Worm (Caenorhabditis elegans) whole organism, mixed stage, embryonic: ENCODE data around the gene C16A3.5.

Experiments
- bed-3 ChIP-seq: fragments of 200-800 bp; sonication (Bioruptor generic); optimal IDR thresholded peaks from 3 replicates; lab custom pipeline; 2018; ENCODE audit warnings: mild to moderate bottlenecking, missing genetic modification characterization, moderate library complexity, missing compliant biosample characterization
- blmp-1 ChIP-seq: fragments of 150-350 bp; optimal IDR thresholded peaks from 2 replicates; lab custom pipeline; 2014; ENCODE audit warnings: missing biosample characterization, missing genetic modification characterization
- ceh-39 ChIP-seq: fragments of 150-350 bp; optimal IDR thresholded peaks from 2 replicates; lab custom pipeline; 2014; ENCODE audit warnings: missing biosample characterization, missing genetic modification characterization
- ceh-43 ChIP-seq: fragments of 200-800 bp; sonication (Bioruptor generic); optimal IDR thresholded peaks from 2 replicates; lab custom pipeline; 2018; ENCODE audit warnings: mild to moderate bottlenecking, missing genetic modification characterization, moderate library complexity, missing compliant biosample characterization
- ceh-83 ChIP-seq: fragments of 200-800 bp; sonication (Bioruptor generic); optimal IDR thresholded peaks from 2 replicates; lab custom pipeline; 2018; ENCODE audit warnings: mild to moderate bottlenecking, missing genetic modification characterization, missing compliant biosample characterization
- ces-1 ChIP-seq: fragments of 150-350 bp; optimal IDR thresholded peaks from 2 replicates; lab custom pipeline; 2014; ENCODE audit warnings: missing biosample characterization, missing genetic modification reagents, missing genetic modification characterization
- cnd-1 ChIP-seq: fragments of 200-800 bp; sonication (Bioruptor generic); optimal IDR thresholded peaks from 2 replicates; lab custom pipeline; 2018; ENCODE audit warnings: mild to moderate bottlenecking, missing genetic modification characterization, missing compliant biosample characterization
- drap-1 ChIP-seq: fragments of 200-800 bp; sonication (Bioruptor generic); optimal IDR thresholded peaks from 3 replicates; lab custom pipeline; 2018; ENCODE audit warnings: mild to moderate bottlenecking, missing genetic modification characterization, missing compliant biosample characterization
- elt-1 ChIP-seq: sonication (generic microtip); optimal IDR thresholded peaks from 2 replicates; lab custom pipeline; 2017; ENCODE audit warnings: missing genetic modification characterization, mild to moderate bottlenecking, missing compliant biosample characterization, antibody characterized with exemption, moderate library complexity, borderline replicate concordance; ENCODE audit not compliant: insufficient read depth
- elt-3 ChIP-seq: fragments of 150-350 bp; optimal IDR thresholded peaks from 2 replicates; lab custom pipeline; 2014; ENCODE audit warnings: missing biosample characterization, missing genetic modification characterization
- flh-1 ChIP-seq: fragments of 200-800 bp; sonication (Bioruptor generic); optimal IDR thresholded peaks from 2 replicates; lab custom pipeline; 2018; ENCODE audit warnings: mild to moderate bottlenecking, missing genetic modification characterization, moderate library complexity, missing compliant biosample characterization
- ham-2 ChIP-seq: fragments of 200-800 bp; sonication (Bioruptor generic); optimal IDR thresholded peaks from 2 replicates; lab custom pipeline; 2018; ENCODE audit warnings: mild to moderate bottlenecking, missing genetic modification characterization, missing compliant biosample characterization
- hlh-1 ChIP-seq: fragments of 150-350 bp; optimal IDR thresholded peaks from 2 replicates; lab custom pipeline; 2014; ENCODE audit warnings: missing biosample characterization, missing genetic modification reagents, missing genetic modification characterization
- lin-13 ChIP-seq: fragments of 150-350 bp; optimal IDR thresholded peaks from 2 replicates; lab custom pipeline; 2014; ENCODE audit warnings: missing biosample characterization, missing genetic modification characterization
- lin-32 ChIP-seq: fragments of 200-800 bp; sonication (Bioruptor generic); optimal IDR thresholded peaks from 2 replicates; lab custom pipeline; 2018; ENCODE audit warnings: mild to moderate bottlenecking, missing genetic modification characterization, missing compliant biosample characterization
- lsy-2 ChIP-seq: fragments of 150-350 bp; optimal IDR thresholded peaks from 2 replicates; lab custom pipeline; 2014; ENCODE audit warnings: missing biosample characterization, missing genetic modification characterization
- mab-5 ChIP-seq: fragments of 150-350 bp; optimal IDR thresholded peaks from 2 replicates; lab custom pipeline; 2014; ENCODE audit warnings: missing biosample characterization, missing genetic modification characterization
- mep-1 ChIP-seq: fragments of 150-350 bp; optimal IDR thresholded peaks from 2 replicates; lab custom pipeline; 2017; ENCODE audit warnings: missing biosample characterization, missing genetic modification reagents, missing genetic modification characterization, inconsistent platforms
- nhr-12 ChIP-seq: fragments of 150-350 bp; optimal IDR thresholded peaks from 2 replicates; lab custom pipeline; 2014; ENCODE audit warnings: missing biosample characterization, missing genetic modification characterization
- nhr-2 ChIP-seq: fragments of 150-350 bp; optimal IDR thresholded peaks from 2 replicates; lab custom pipeline; 2014; ENCODE audit warnings: missing biosample characterization, missing genetic modification characterization
- nhr-237 ChIP-seq: fragments of 150-350 bp; optimal IDR thresholded peaks from 2 replicates; lab custom pipeline; 2014; ENCODE audit warnings: missing biosample characterization, missing genetic modification characterization
- nhr-28 ChIP-seq: fragments of 150-350 bp; optimal IDR thresholded peaks from 2 replicates; lab custom pipeline; 2014; ENCODE audit warnings: missing biosample characterization, missing genetic modification characterization
- nhr-76 ChIP-seq: sonication (generic microtip); optimal IDR thresholded peaks from 2 replicates; lab custom pipeline; 2017; ENCODE audit warnings: missing biosample characterization, missing genetic modification characterization
- pha-4 ChIP-seq: fragments of 150-350 bp; optimal IDR thresholded peaks from 2 replicates; lab custom pipeline; 2018; ENCODE audit warnings: missing biosample characterization, missing genetic modification reagents, missing genetic modification characterization
- sem-2 ChIP-seq: fragments of 200-800 bp; sonication (Bioruptor generic); optimal IDR thresholded peaks from 2 replicates; lab custom pipeline; 2018; ENCODE audit warnings: mild to moderate bottlenecking, missing genetic modification characterization, missing compliant biosample characterization
- snpc-4 ChIP-seq: fragments of 150-350 bp; optimal IDR thresholded peaks from 2 replicates; lab custom pipeline; 2014; ENCODE audit warnings: missing biosample characterization, missing genetic modification characterization
- sptf-1 ChIP-seq: sonication (generic microtip); optimal IDR thresholded peaks from 2 replicates; lab custom pipeline; 2017; ENCODE audit warnings: mild to moderate bottlenecking, missing genetic modification characterization, moderate library complexity, missing compliant biosample characterization
- tbx-8 ChIP-seq: fragments of 200-800 bp; sonication (Bioruptor generic); optimal IDR thresholded peaks from 2 replicates; lab custom pipeline; 2018; ENCODE audit warnings: mild to moderate bottlenecking, missing genetic modification characterization, moderate library complexity, missing compliant biosample characterization
- unc-120 ChIP-seq: sonication (generic microtip); optimal IDR thresholded peaks from 2 replicates; lab custom pipeline; 2017; ENCODE audit warnings: missing genetic modification characterization, missing compliant biosample characterization; ENCODE audit not compliant: poor library complexity, severe bottlenecking
- unc-39 ChIP-seq: fragments of 150-350 bp; optimal IDR thresholded peaks from 2 replicates; lab custom pipeline; 2014; ENCODE audit warnings: missing biosample characterization, missing genetic modification characterization
- ztf-11 ChIP-seq: fragments of 150-350 bp; optimal IDR thresholded peaks from 2 replicates; lab custom pipeline; 2014; ENCODE audit warnings: missing biosample characterization, missing genetic modification characterization

C16A3.5 gene

DNA sequence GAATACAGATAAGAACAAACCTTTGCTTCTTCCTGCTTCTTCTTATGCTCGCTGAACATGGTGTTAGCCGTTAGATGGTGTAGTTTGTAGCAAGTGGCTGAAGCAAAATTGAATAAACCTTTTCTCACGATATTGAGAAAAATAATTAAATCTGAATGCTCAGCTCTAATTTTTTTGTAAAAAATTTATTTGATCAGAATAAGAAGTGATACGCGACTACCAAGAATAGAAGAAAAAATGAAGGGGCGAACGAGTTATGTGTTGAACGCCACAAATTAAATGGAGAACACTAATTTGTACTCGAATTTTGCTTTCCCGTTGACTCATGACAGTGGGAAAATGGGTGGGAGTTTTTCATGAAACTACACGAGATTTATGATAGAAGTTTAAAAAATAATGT lies 37.3 kb upstream of the C16A3.5 start, which contains the start of gene C56G2.9:
C56G2.9 (minus strand) TSS at position 101 of the 400 bp plus-strand sequence.
- no peak for TF ChIP-seq lsy-2 (tag; lab: Kevin White, UChicago)
- no peak for TF ChIP-seq mab-5 (tag; lab: Kevin White, UChicago)
- no peak for TF ChIP-seq snpc-4 (tag; lab: Kevin White, UChicago)
- no peak for TF ChIP-seq flh-1 (GFP tag; lab: Kevin White, UChicago)
- TF ChIP-seq nhr-12, result no peak
- TF ChIP-seq nhr-76 (tag; lab: Kevin White, UChicago), result no peak
- no peak for TF ChIP-seq nhr-2
- no peak for TF ChIP-seq mep-1 (tag; lab: Kevin White, UChicago)
- no peak for TF ChIP-seq nhr-237 (tag; lab: Kevin White, UChicago)
- TF ChIP-seq unc-39 (tag; lab: Kevin White, UChicago), result no peak
- no peak for TF ChIP-seq ztf-11 (tag; lab: Kevin White, UChicago)
- TF ChIP-seq lin-13 (tag; lab: Kevin White, UChicago), result no peak
- TF ChIP-seq sptf-1 (tag; lab: Kevin White, UChicago), result no peak
- TF ChIP-seq sem-2 (GFP tag; lab: Kevin White, UChicago), result no peak
- no peak for TF ChIP-seq ceh-43 (GFP tag; lab: Kevin White, UChicago)
- TF ChIP-seq ceh-39, result no peak

DNA sequence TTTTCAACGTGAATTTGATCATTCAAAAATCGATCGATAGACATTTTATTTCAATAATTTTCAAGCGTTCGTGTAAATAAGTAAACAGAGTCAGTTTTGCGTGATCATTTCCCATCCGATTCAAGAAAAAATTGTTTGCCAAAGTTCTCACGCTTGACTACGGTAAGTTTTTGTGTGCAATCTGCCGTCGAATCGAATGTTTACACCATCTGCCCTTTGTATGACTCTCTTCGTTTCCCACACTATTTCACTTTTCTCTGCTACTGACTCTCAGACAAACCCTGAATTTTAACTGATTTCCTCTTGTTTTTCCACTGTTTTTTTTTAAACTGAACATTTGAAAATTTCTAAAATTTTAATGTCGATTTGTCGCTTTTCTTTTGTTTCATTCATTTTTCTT lies 35.8 kb upstream of the C16A3.5 start:
- TF ChIP-seq bed-3 (no peak), drap-1 (GFP tag; lab: Kevin White, UChicago) (peak; percentile 52), unc-120 (tag; lab: Kevin White, UChicago) (peak; percentile 32), nhr-237 (tag; lab: Kevin White, UChicago) (peak; percentile 81), mab-5 (tag; lab: Kevin White, UChicago) (peak; percentile 20), ham-2 (GFP tag; lab: Kevin White, UChicago) (no peak), cnd-1 (tag; lab: Kevin White, UChicago) (peak; percentile 71), mep-1 (tag; lab: Kevin White, UChicago) (peak; percentile 84), ceh-43 (GFP tag; lab: Kevin White, UChicago) (no peak), lin-13 (tag; lab: Kevin White, UChicago) (peak; percentile 63), nhr-12 (no peak), blmp-1 (tag; lab: Kevin White, UChicago) (no peak), lsy-2 (tag; lab: Kevin White, UChicago) (peak; percentile 96), nhr-76 (tag; lab: Kevin White, UChicago) (no peak), hlh-1 (tag; lab: Kevin White, UChicago) (peak; percentile 55), elt-3 (tag; lab: Kevin White, UChicago) (peak; percentile 18), ces-1 (GFP tag; lab: Kevin White, UChicago) (peak; percentile 54), ceh-39 (peak; percentile 56), pha-4 (tag; lab: Kevin White, UChicago) (peak; percentile 70), sem-2 (GFP tag; lab: Kevin White, UChicago) (no peak), sptf-1 (tag; lab: Kevin White, UChicago) (peak; percentile 61), lin-32 (GFP tag; lab: Kevin White, UChicago) (no peak)
- TF ChIP-seq, all 35 proteins: peak for 14

DNA sequence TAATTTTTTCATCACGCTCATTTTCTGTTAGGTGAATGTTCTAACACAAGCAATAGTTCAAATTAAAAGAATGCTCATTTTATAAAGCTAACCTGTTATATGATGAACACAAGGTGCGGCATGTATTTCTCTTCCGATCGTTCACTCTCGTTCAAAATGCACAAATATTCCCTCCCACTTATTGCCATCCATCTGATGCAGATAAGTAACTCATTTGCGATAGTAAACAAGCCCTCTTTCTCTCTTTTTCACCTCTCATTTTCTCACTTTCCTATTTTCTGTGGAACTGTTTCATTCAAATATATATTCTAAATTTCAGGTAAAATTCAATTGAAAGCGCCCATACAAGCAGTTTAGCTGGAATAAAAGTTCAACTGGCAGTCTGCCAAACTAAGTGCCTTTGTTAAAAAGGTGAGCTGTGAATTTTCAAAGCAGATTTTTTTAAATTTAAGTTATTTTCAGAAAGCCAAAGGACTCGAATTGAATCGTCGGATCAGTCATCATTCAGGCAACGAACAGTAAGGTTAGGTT lies 34.5 kb upstream of the C16A3.5 start, which contains the start of the genes trmt-10C.2 and C56G2.22:
trmt-10C.2 (plus strand) TSS at position 314 of the 531 bp plus-strand sequence.
C56G2.22 (plus strand) TSS at position 481 of the 531 bp plus-strand sequence.
- TF ChIP-seq pha-4 (tag; lab: Kevin White, UChicago) (peak; percentile 41), nhr-76 (tag; lab: Kevin White, UChicago) (no peak), nhr-28 (no peak), drap-1 (GFP tag; lab: Kevin White, UChicago) (no peak), elt-1 (tag; lab: Kevin White, UChicago) (no peak), ceh-83 (GFP tag; lab: Kevin White, UChicago) (no peak), sem-2 (GFP tag; lab: Kevin White, UChicago) (no peak)

DNA sequence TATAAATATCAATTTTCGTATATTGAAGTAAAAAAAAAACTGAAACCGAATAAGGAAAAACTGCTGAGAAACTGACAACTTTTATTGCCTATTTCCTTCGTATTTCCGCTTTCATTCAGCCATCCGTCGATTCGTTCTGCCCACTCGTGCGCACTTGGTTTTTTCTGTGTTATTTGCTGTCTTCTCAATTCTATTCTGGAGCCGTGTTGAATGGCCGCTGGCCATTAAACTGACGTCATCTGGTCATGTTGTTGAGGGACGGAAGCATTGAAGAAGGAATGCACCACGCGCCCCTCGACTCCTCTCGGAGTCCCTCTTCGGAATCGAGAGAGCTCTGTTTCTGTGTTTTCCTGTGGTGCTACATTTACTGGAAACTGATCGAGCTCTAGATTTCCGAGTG lies 32.0 kb upstream of the C16A3.5 start:
- no peak for TF ChIP-seq nhr-2
- TF ChIP-seq elt-1 (tag; lab: Kevin White, UChicago), result no peak
- no peak for TF ChIP-seq tbx-8 (GFP tag; lab: Kevin White, UChicago)
- TF ChIP-seq ceh-43 (GFP tag; lab: Kevin White, UChicago), result no peak
- no peak for TF ChIP-seq elt-3 (tag; lab: Kevin White, UChicago)
